Worm (Caenorhabditis elegans): ENCODE data around the gene T21C12.4.

DNA sequence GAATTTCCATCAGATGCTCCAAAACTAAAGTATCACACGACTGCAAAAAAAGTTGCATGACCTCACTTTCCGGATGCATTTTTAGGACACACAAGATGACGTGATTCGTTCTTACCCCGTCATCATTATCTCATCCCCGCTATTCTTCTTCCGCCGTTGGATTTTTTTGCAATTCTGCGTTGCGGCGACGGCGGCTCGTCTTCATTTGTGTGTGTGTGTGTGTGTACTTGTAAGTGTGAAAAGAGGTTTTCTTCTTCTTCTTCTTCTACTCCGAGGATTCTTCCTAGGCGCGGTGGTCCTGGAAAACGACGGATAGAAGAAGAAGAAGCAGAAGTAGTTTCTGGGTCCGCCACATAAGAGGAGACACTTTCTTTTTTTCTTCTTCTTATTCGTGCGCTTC lies 42.1 kb downstream of the T21C12.4 start:
- TF ChIP-seq nhr-129 (tag; optimal IDR thresholded peaks at IDR 0.05) (no peak), snpc-4 (tag; optimal IDR thresholded peaks at IDR 0.05) (no peak), ama-1 (optimal IDR thresholded peaks at IDR 0.05) (no peak), mdl-1 (tag; optimal IDR thresholded peaks at IDR 0.05) (no peak), blmp-1 (tag; optimal IDR thresholded peaks at IDR 0.05; ENCODE audit: insufficient read depth) (no peak), zag-1 (tag; optimal IDR thresholded peaks at IDR 0.05) (no peak), ceh-82 (tag; optimal IDR thresholded peaks at IDR 0.05) (no peak), gmeb-1 (tag; optimal IDR thresholded peaks at IDR 0.05) (no peak), lsy-2 (tag; optimal IDR thresholded peaks at IDR 0.05) (no peak), fos-1 (tag; optimal IDR thresholded peaks at IDR 0.05) (no peak), ztf-4 (tag; optimal IDR thresholded peaks at IDR 0.05) (no peak), nhr-77 (tag; optimal IDR thresholded peaks at IDR 0.05) (no peak)
